Fruit fly (Drosophila melanogaster): Measurements from ENCODE around the gene CG14411.
A peak's percentile ranks its signal among the peaks of the same experiment; 100 is the strongest.

The CG14411 gene

DNA sequence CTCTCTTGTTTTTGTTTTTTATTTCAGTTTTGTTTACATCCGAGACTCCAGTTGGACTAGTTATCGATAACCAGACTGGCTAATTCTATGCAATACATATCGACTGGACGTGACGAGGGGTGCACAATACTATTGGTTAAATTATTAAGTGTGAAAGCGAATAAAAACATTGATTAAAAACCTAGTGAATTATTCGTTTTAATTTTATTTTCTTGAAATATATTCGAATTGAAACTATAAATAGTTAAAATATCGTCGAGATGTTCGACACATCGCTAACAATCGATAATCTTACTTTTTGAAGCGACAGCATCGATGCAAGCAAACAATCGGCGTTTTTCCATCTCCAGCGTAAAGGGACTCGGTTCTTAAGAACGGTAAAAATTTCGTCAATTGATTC is 6.6 kb downstream of the CG14411 start, which contains the start of the genes CG32590 and Flo2 (continued):
- TF ChIP-seq Poxn (GFP tag; IDR thresholded peaks at IDR 0.05) = no peak; the same call in 1 of the 2 replicates
- TF ChIP-seq CG1529 (GFP tag; optimal IDR thresholded peaks at IDR 0.05) = no peak
- peak; percentile 95 for TF ChIP-seq Bgb (GFP tag; IDR thresholded peaks at IDR 0.05; ENCODE audit: partially characterized antibody)
- peak; percentile 72; the same call in 2 of the 3 replicates for TF ChIP-seq Optix (GFP tag; IDR thresholded peaks at IDR 0.05)
- no peak for TF ChIP-seq dati (GFP tag; IDR thresholded peaks at IDR 0.05)
- peak; percentile 80 for TF ChIP-seq Xbp1 (GFP tag; optimal IDR thresholded peaks at IDR 0.05)
- peak; percentile 77 for TF ChIP-seq tx (GFP tag; optimal IDR thresholded peaks at IDR 0.05)
- peak; percentile 83 for TF ChIP-seq HLH54F (GFP tag; optimal IDR thresholded peaks at IDR 0.05)
- TF ChIP-seq yki (optimal IDR thresholded peaks at IDR 0.05) = no peak
- TF ChIP-seq CG13287 (GFP tag; IDR thresholded peaks at IDR 0.05; ENCODE audit: partially characterized antibody) = peak; percentile 98
- peak; percentile 79 for TF ChIP-seq CG8765 (GFP tag; IDR thresholded peaks at IDR 0.05)
- TF ChIP-seq ftz-f1 (GFP tag; optimal IDR thresholded peaks at IDR 0.05) = no peak
- peak; percentile 23 for TF ChIP-seq cwo (GFP tag; optimal IDR thresholded peaks at IDR 0.05)
- TF ChIP-seq Dad (GFP tag; optimal IDR thresholded peaks at IDR 0.05) = peak; percentile 43
- peak; percentile 34 for TF ChIP-seq bcd (GFP tag; optimal IDR thresholded peaks at IDR 0.05)
- peak; percentile 6 for TF ChIP-seq CG12071 (GFP tag; optimal IDR thresholded peaks at IDR 0.05)
- TF ChIP-seq CG17359 (tag; optimal IDR thresholded peaks at IDR 0.05) = peak; percentile 70
- peak; percentile 77 for TF ChIP-seq Awh (GFP tag; IDR thresholded peaks at IDR 0.05)
- no peak for TF ChIP-seq CG12769 (tag; optimal IDR thresholded peaks at IDR 0.05)
- no peak for TF ChIP-seq run (tag; optimal IDR thresholded peaks at IDR 0.05)
- no peak for TF ChIP-seq pros (GFP tag; optimal IDR thresholded peaks at IDR 0.05)
- peak; percentile 30; the same call in 1 of the 2 replicates for TF ChIP-seq peb (GFP tag; IDR thresholded peaks at IDR 0.05)
- TF ChIP-seq pita (GFP tag; optimal IDR thresholded peaks at IDR 0.05) = no peak
- TF ChIP-seq CG17912 (GFP tag; optimal IDR thresholded peaks at IDR 0.05) = no peak
- peak; percentile 93 for TF ChIP-seq CG9932 (GFP tag; IDR thresholded peaks at IDR 0.05)
- peak; percentile 63 for TF ChIP-seq trem (tag; optimal IDR thresholded peaks at IDR 0.05)
- peak; percentile 80 for TF ChIP-seq CG14710 (tag; optimal IDR thresholded peaks at IDR 0.05)
- peak; percentile 83 for TF ChIP-seq CG6272 (GFP tag; IDR thresholded peaks at IDR 0.05)
- peak; percentile 81 for TF ChIP-seq tin (GFP tag; optimal IDR thresholded peaks at IDR 0.05)
- TF ChIP-seq Hr39 (optimal IDR thresholded peaks at IDR 0.05) = no peak
- no peak for TF ChIP-seq sd (tag; optimal IDR thresholded peaks at IDR 0.05)
- TF ChIP-seq CG10321 (GFP tag; IDR thresholded peaks at IDR 0.05) = 0 out of 2 replicates have a peak, but pooled peaks have one; percentile 14
- peak; percentile 79 for TF ChIP-seq CG11560 (tag; IDR thresholded peaks at IDR 0.05)
- peak; percentile 66 for TF ChIP-seq CG12659 (GFP tag; optimal IDR thresholded peaks at IDR 0.05)
- peak; percentile 61 for TF ChIP-seq wor (GFP tag; IDR thresholded peaks at IDR 0.05)
- peak; percentile 82 for TF ChIP-seq CG32772 (GFP tag; IDR thresholded peaks at IDR 0.05)
- peak; percentile 65 for TF ChIP-seq Abd-B (GFP tag; optimal IDR thresholded peaks at IDR 0.05)
- no peak for TF ChIP-seq gcm2 (GFP tag; optimal IDR thresholded peaks at IDR 0.05)
- peak; percentile 81 for TF ChIP-seq CG11247 (GFP tag; IDR thresholded peaks at IDR 0.05)
- TF ChIP-seq CG17328 (GFP tag; IDR thresholded peaks at IDR 0.05) = peak; percentile 70
- TF ChIP-seq CG12391 (tag; optimal IDR thresholded peaks at IDR 0.05) = peak; percentile 89
- no peak for TF ChIP-seq Kr (GFP tag; optimal IDR thresholded peaks at IDR 0.05)
- TF ChIP-seq CG30403 (GFP tag; optimal IDR thresholded peaks at IDR 0.05) = peak; percentile 84
- peak; percentile 36 for TF ChIP-seq fd96Cb (tag; optimal IDR thresholded peaks at IDR 0.05)
- TF ChIP-seq CG14965 (GFP tag; optimal IDR thresholded peaks at IDR 0.05; ENCODE audit: borderline replicate concordance) = no peak
- TF ChIP-seq Pdp1 (GFP tag; optimal IDR thresholded peaks at IDR 0.05) = peak; percentile 77
- TF ChIP-seq sim (GFP tag; IDR thresholded peaks at IDR 0.05) = peak; percentile 47; the same call in 1 of the 2 replicates
- peak; percentile 46 for TF ChIP-seq CrebB (tag; optimal IDR thresholded peaks at IDR 0.05)
- peak; percentile 71 for TF ChIP-seq CG4854 (GFP tag; optimal IDR thresholded peaks at IDR 0.05)
- peak; percentile 20 for TF ChIP-seq CG3407 (GFP tag; optimal IDR thresholded peaks at IDR 0.05)
- TF ChIP-seq Gsc (GFP tag; IDR thresholded peaks at IDR 0.05) = peak; percentile 25; the same call in 1 of the 2 replicates
- TF ChIP-seq CG9215 (GFP tag; IDR thresholded peaks at IDR 0.05) = peak; percentile 82
